Worm (Caenorhabditis elegans): ENCODE measurements around the gene aly-3.

- no peak for TF ChIP-seq fos-1 (tag; optimal IDR thresholded peaks at IDR 0.05)
- TF ChIP-seq unc-62 (GFP tag; optimal IDR thresholded peaks at IDR 0.05 in 1 of 2), result no peak
- TF ChIP-seq unc-62 (tag; optimal IDR thresholded peaks at IDR 0.05), result no peak
- no peak for TF ChIP-seq spr-1 (tag; optimal IDR thresholded peaks at IDR 0.05)
Observed at ce11 chrIV:12133776-12134175, 10.7 kb downstream of the aly-3 start.
